Worm (Caenorhabditis elegans) whole organism, mixed stage, embryonic: ENCODE data around the gene C16C10.9.

ENCODE experiments used
- elt-3 ChIP-seq: fragments of 150-350 bp; optimal IDR thresholded peaks from 2 replicates; lab custom pipeline; 2014; ENCODE audit warnings: missing biosample characterization, missing genetic modification characterization
- lin-13 ChIP-seq: fragments of 150-350 bp; optimal IDR thresholded peaks from 2 replicates; lab custom pipeline; 2014; ENCODE audit warnings: missing biosample characterization, missing genetic modification characterization
- nhr-12 ChIP-seq: fragments of 150-350 bp; optimal IDR thresholded peaks from 2 replicates; lab custom pipeline; 2014; ENCODE audit warnings: missing biosample characterization, missing genetic modification characterization
- nhr-237 ChIP-seq: fragments of 150-350 bp; optimal IDR thresholded peaks from 2 replicates; lab custom pipeline; 2014; ENCODE audit warnings: missing biosample characterization, missing genetic modification characterization
- nhr-76 ChIP-seq: sonication (generic microtip); optimal IDR thresholded peaks from 2 replicates; lab custom pipeline; 2017; ENCODE audit warnings: missing biosample characterization, missing genetic modification characterization
- sem-2 ChIP-seq: fragments of 200-800 bp; sonication (Bioruptor generic); optimal IDR thresholded peaks from 2 replicates; lab custom pipeline; 2018; ENCODE audit warnings: mild to moderate bottlenecking, missing genetic modification characterization, missing compliant biosample characterization
- snpc-4 ChIP-seq: fragments of 150-350 bp; optimal IDR thresholded peaks from 2 replicates; lab custom pipeline; 2014; ENCODE audit warnings: missing biosample characterization, missing genetic modification characterization
- unc-62 ChIP-seq: fragments of 150-350 bp; optimal IDR thresholded peaks from 2 replicates; lab custom pipeline; 2014; ENCODE audit warnings: missing biosample characterization, missing genetic modification reagents, missing genetic modification characterization
- zip-8 ChIP-seq: fragments of 150-350 bp; optimal IDR thresholded peaks from 2 replicates; lab custom pipeline; 2014; ENCODE audit warnings: missing biosample characterization, missing genetic modification characterization

ce11 chrIII:4134059-4134458 lies 23.1 kb downstream of the C16C10.9 start:
- TF ChIP-seq zip-8 = no peak
- no peak for TF ChIP-seq lin-13 (tag; lab: Kevin White, UChicago)
- TF ChIP-seq nhr-12 (tag; lab: Kevin White, UChicago) = no peak
- no peak for TF ChIP-seq unc-62 (GFP tag; lab: Kevin White, UChicago)
- TF ChIP-seq nhr-76 (tag; lab: Kevin White, UChicago) = no peak
- no peak for TF ChIP-seq sem-2 (GFP tag; lab: Kevin White, UChicago)
- TF ChIP-seq nhr-237 (tag; lab: Kevin White, UChicago) = no peak
- TF ChIP-seq elt-3 = no peak
- TF ChIP-seq snpc-4 = no peak
